Fruit fly (Drosophila melanogaster): Measurements from ENCODE around the gene CG43736.
A peak's percentile ranks its signal among the peaks of the same experiment; 100 is the strongest.

CG43736 gene

DNA sequence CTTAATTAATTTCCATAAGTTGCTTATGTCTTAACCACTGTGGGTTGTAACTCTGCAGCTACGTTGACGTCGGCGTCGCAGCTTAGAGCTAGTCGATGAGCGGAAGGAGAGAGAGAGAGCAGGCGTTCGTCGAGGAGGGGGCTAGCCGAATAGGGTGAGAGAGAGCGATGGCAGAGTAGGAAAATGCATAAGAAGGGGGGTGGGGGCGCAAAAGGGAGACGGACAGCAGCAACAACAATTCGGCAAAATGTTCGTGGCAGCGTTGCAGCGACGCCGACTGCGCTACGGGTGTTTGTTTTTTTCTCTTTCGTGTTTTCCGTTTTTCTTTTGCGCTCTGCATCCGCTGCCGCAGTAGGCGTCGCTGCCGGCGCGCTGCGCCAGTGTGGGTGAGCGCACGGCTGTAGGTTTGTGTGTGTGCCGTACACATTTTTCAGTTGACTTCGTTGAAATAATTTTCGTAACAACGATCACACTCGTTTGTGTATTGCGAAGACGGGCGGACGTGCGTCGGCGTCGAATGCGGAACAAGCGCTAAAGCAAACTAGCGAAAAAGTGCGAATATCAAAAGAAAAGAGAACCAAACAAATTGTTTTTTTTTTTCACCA is 4.4 kb downstream of the CG43736 start:
- TF ChIP-seq Dif (GFP tag; optimal IDR thresholded peaks at IDR 0.05; ENCODE audit: partially characterized antibody) (peak; percentile 68), Rel (GFP tag; optimal IDR thresholded peaks at IDR 0.05) (no peak), Rel (tag; optimal IDR thresholded peaks at IDR 0.05) (peak; percentile 40), psq (GFP tag; optimal IDR thresholded peaks at IDR 0.05) (peak; percentile 90), jim (GFP tag; optimal IDR thresholded peaks at IDR 0.05) (peak; percentile 42), Dfd (GFP tag; optimal IDR thresholded peaks at IDR 0.05) (no peak), Sp1 (GFP tag; optimal IDR thresholded peaks at IDR 0.05) (peak; percentile 52), dl (GFP tag; optimal IDR thresholded peaks at IDR 0.05; ENCODE audit: insufficient read depth in 1 of 2, partially characterized antibody in 2 of 2) (peak in 1 of 2 experiments; percentile 52), ey (GFP tag; optimal IDR thresholded peaks at IDR 0.05) (no peak)

DNA sequence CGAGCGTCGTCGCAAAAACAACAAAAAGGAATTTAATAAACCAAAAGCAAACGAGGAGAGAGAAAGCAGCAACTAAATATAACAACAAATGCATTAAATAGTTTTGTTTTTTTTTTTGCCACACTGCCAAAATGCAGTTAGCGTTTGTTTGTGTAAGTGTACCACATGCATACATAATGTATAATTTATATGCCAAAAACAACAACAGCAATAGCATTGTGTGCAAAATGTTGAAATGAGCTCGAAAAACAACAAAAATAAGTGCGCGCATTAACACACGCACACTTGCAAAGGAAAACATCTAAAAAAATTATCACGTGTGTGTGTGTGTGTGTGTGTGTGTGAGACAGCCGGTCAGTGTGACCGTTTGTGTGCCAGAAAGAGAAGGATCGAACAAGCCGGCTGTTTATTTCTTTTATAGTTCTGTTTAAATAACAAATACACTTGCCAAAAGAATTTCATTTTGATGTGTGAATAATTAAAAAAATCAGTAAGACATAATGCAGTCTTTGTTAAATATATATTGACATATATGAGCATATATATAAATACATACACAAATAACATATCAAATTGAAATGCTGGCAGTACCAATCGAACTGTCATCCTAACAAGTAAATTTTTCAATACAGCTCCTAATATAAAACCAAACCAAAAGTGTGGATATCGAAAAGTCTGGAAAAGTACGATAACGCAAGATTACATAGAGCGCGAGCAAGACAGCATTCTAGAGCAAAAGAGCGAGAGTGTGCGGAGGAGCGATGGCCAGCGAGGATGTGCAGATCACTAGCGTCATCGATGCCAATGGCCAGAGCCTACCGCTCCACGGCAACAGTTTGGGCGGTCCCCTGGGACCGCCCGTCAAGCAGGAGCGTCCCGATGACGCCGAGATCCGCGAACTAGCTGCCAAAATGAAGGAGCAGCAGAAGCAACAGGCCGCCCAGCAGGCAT is 5.2 kb downstream of the CG43736 start:
- TF ChIP-seq sage (GFP tag; optimal IDR thresholded peaks at IDR 0.05) = no peak
- peak; percentile 26 for TF ChIP-seq Dfd (GFP tag; optimal IDR thresholded peaks at IDR 0.05)
- TF ChIP-seq lola (GFP tag; optimal IDR thresholded peaks at IDR 0.05) = no peak
- TF ChIP-seq Hr78 (GFP tag; optimal IDR thresholded peaks at IDR 0.05) = no peak
- TF ChIP-seq ey (GFP tag; optimal IDR thresholded peaks at IDR 0.05) = no peak

DNA sequence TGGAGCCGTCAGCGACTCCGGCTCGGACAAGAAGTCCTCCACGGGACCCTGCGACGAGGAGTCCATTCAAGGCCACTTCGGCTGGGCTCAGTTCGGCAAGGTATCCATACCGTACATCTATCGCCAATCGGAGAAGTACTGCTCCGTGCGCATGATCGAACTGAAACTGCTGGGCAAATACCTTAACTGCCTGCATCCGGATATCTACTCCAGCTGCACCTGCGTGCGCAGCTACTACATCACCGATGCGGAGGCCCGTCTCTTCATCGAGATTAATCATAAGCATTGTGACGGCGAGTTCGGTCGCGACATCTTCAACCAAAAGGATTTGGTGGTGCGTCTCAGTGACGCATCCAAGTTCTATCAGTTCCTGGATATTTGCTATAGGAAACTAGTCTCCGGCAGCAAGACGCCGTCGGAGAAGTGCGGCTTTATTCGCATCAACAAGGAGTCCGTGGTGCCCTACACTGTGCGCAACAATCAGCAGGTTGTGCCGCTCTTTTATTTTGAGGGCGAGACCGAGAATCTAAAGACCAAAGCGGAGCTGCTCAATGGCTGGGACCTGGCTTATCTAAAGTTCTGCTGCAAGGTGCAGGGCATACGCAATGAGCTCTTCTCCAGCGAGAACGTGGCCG is 6.2 kb downstream of the CG43736 start:
- TF ChIP-seq Jra (GFP tag; optimal IDR thresholded peaks at IDR 0.05) (no peak), Myc (optimal IDR thresholded peaks at IDR 0.05) (no peak), sv (GFP tag; optimal IDR thresholded peaks at IDR 0.05) (no peak), Vsx2 (GFP tag; optimal IDR thresholded peaks at IDR 0.05; ENCODE audit: partially characterized antibody) (no peak)

DNA sequence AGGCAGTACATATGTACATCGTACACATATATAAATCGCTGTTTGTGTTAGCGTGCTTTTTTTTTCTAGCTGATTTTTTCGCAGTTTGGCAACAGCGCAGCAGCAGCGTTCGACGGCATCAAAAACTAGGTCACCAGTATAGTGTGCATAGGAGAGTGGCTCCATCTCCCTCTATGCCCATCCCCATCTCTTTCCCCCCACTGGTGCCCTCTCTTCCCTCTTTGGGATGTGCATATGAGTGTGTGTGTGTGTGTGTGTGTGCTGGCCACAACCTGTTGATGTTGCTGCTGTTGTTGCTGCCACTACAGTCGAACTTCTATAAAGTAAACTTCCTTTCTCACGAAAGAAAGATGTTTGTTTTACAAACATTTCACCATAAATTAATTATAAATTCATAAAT is 8.1 kb downstream of the CG43736 start:
- TF ChIP-seq Dfd (GFP tag; optimal IDR thresholded peaks at IDR 0.05) (peak; percentile 75), Mio (GFP tag; optimal IDR thresholded peaks at IDR 0.05) (no peak)

DNA sequence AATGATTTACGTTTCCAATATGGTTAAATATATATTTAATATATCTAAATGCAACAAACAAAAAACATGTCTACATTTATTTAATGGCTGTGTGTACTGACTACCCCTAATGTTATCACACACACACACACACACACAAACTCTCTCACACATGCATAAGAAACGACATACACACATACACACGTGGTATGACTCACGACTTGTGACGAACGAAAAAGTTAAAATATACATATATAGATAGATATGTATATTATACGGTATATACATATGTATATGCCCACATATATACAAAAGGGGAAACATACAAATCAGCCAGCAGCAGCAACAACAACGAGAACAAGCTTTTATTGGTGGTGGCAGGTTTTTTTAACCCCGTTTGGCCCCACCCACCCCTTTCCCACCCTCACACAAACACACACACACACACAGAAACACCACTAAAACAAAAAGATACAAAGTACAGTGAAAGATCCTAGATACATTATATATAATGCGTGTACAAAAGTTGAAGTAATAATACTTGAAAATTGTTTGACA is 11.3 kb downstream of the CG43736 start:
- TF ChIP-seq Sp1 (GFP tag; optimal IDR thresholded peaks at IDR 0.05) = peak; percentile 8
- TF ChIP-seq N (GFP tag; optimal IDR thresholded peaks at IDR 0.05) = no peak
- peak in 1 of 2 experiments; percentile 24 for TF ChIP-seq foxo (GFP tag; optimal IDR thresholded peaks at IDR 0.05)
- no peak for TF ChIP-seq Myc (optimal IDR thresholded peaks at IDR 0.05)
- TF ChIP-seq HLH106 (tag; optimal IDR thresholded peaks at IDR 0.05) = peak; percentile 19
- TF ChIP-seq brk (GFP tag; optimal IDR thresholded peaks at IDR 0.05) = no peak
- TF ChIP-seq Hnf4 (GFP tag; optimal IDR thresholded peaks at IDR 0.05) = no peak
- no peak for TF ChIP-seq tai (GFP tag; optimal IDR thresholded peaks at IDR 0.05)
- no peak for TF ChIP-seq Rel (GFP tag; optimal IDR thresholded peaks at IDR 0.05)
- peak; percentile 7 for TF ChIP-seq Rel (tag; optimal IDR thresholded peaks at IDR 0.05)

DNA sequence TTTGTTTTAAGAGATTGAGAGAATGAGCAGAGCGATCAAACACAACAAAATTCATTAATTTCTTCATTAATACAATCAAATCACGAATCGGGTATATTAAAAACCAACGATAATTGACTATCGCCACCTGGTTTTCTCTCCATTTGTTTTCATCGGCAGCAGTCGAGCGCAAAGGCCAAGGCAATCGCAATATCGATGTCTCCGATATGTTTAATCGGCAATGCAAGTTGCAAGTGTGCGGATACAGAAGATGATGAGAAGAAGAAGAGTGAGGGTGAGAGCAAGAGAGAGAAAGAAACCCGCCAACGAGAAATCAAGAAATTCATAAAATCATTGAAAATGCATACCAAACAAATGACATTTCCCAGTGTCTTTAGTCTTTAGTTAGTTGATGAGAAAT is 12.1 kb downstream of the CG43736 start:
- TF ChIP-seq sage (GFP tag; optimal IDR thresholded peaks at IDR 0.05) (no peak), OdsH (GFP tag; optimal IDR thresholded peaks at IDR 0.05) (no peak), woc (GFP tag; optimal IDR thresholded peaks at IDR 0.05) (peak; percentile 7), lola (GFP tag; optimal IDR thresholded peaks at IDR 0.05) (no peak), Myc (optimal IDR thresholded peaks at IDR 0.05) (no peak), Jra (GFP tag; optimal IDR thresholded peaks at IDR 0.05) (peak; percentile 29), fru (GFP tag; optimal IDR thresholded peaks at IDR 0.05) (no peak), psq (GFP tag; optimal IDR thresholded peaks at IDR 0.05) (peak; percentile 16), dsf (GFP tag; optimal IDR thresholded peaks at IDR 0.05; ENCODE audit: borderline replicate concordance) (no peak), Abd-B (GFP tag; optimal IDR thresholded peaks at IDR 0.05) (no peak), GATAd (GFP tag; optimal IDR thresholded peaks at IDR 0.05) (no peak), dmrt93B (GFP tag; optimal IDR thresholded peaks at IDR 0.05) (no peak), Hnf4 (GFP tag; optimal IDR thresholded peaks at IDR 0.05) (peak; percentile 17), Hr83 (GFP tag; optimal IDR thresholded peaks at IDR 0.05; ENCODE audit: poor library complexity, severe bottlenecking) (peak; percentile 4)

Measured in whole organism, wandering third instar larva.